Fruit fly (Drosophila melanogaster) S2 (cell line): ENCODE results near the gene pum.

Experiments
- CG8478 ChIP-seq: fragments of >200 bp; optimal IDR thresholded peaks from 2 replicates; lab custom pipeline; 2018
- CTCF ChIP-seq, 2 experiments: fragments of >200 bp; optimal IDR thresholded peaks; 2 replicates each; lab custom pipeline; 2018

Gene pum

DNA sequence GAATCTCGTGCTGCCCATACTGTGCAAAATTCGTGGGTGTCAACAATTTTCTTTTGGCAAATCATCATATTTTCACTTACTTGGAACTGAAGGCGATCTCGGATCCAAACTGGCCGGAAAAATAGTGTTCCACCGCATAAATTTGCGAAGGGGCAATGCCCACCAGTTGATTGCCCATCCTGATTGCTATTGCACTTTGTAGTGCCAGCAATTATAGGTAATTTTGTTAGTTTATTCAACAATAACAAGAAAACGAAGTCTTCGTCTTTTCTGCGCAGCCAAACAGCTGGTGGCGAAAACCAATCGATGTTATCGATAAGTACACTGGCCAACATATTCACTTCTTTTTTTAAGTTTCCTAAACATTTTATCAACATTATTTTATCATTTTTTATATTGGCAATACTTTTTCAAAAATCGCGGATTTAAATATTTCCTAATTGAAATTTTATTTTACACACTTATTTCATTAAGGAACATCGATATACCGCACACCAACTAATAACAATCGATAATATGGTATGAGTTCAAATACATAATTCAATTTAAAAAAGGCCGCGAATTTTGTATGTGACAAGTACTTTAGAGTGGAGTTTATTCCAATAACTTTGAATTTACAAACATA, 8.2 kb upstream of the pum start, which contains the start of gene Vps15:
Gene Vps15 (minus strand): TSS at position 294 of the 625 bp plus-strand sequence.
- TF ChIP-seq CG8478 (lab: Kevin White, UChicago) = no peak
- TF ChIP-seq CTCF (optimal IDR thresholded peaks at IDR 0.05; lab: Kevin White, UChicago) = no peak

DNA sequence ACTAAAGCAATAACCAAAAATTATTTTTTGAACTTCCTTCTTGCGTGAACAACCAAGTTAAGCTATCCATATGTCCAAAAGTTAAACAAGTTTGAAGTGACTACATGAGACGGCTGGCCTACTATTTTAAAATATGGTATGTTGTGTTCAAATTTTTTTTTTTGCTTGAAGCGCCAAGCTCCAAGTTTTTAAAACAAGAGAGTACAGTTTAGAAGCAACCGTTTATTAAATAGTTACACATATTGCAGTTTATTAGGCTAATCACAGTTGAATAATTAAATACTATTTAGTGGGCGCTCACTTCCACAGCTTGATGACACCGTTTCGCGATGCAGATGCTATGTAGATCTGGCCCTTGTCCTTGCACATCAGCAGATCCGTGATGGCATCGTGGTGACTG, 3.1 kb upstream of the pum start, which contains the start of gene D1:
Gene D1 (minus strand): TSS at position 101 of the 400 bp plus-strand sequence.
- no peak for TF ChIP-seq CG8478 (lab: Kevin White, UChicago)

DNA sequence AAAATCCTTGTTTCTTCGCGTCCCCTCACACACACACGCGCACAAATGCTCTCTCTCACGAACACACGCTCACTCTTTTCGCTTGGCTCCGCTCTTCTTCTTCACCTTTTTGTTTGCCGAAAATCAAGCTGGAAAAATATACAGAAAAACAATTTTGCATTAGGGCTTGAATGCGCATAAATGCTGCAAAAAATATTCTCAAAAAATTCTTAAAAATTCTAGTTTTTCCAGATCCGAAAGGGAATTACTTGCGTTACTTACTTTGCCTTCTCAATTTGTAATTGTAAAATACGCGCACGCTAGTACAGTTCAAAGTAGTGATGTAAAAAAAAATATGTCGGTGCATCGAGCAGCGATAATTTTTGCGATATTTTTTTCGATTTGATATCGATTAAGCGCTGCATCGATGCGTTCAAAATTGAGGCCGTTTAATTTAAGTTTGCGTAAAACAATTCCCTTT, 2.5 kb upstream of the pum start:
- TF ChIP-seq CG8478 (lab: Kevin White, UChicago) (no peak), CTCF (optimal IDR thresholded peaks at IDR 0.05; lab: Kevin White, UChicago) (peak in 1 of 2 experiments; percentile 39)

DNA sequence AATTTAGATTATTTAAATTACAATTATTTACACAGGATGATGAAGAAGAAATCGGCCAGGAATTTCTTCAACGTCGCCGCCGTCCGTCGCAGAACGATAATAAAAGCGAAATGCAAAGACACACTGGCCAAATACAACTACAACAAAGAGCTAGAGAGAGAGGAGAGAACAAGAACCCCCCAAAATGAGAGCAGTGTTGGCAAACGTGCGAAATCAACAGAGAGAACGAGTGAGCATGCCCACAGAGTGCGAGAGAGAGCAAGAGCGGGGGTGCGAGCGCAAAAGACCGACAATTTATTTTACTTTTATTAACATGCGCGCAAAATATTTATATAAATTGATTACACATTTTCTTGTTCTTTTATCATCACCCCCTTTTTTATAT, 607 bp downstream of the pum start:
- no peak for TF ChIP-seq CTCF (optimal IDR thresholded peaks at IDR 0.05; lab: Kevin White, UChicago)
- TF ChIP-seq CG8478 (lab: Kevin White, UChicago) = no peak

DNA sequence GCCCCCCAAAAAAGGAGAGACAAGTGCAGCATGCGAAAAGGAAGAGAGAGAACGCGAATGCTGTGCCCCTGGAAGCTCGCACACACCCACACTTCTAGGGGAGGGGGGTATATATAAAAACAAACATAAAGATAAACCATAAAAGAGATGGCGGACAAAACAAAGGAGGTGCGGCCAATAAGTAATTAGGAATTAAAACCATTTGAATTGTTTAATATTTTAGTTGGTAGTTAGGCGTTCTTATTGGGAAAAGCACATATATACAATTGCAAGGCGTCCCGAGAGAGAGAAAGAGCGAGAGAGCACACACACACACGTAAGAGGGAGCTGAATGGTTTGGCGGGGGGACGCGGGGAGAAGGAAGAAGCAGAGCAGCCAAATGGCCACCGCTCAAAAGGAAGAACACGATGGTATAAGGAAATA, 1.4 kb downstream of the pum start:
- TF ChIP-seq CTCF (optimal IDR thresholded peaks at IDR 0.05; lab: Kevin White, UChicago) = no peak
- TF ChIP-seq CG8478 (lab: Kevin White, UChicago) = no peak

DNA sequence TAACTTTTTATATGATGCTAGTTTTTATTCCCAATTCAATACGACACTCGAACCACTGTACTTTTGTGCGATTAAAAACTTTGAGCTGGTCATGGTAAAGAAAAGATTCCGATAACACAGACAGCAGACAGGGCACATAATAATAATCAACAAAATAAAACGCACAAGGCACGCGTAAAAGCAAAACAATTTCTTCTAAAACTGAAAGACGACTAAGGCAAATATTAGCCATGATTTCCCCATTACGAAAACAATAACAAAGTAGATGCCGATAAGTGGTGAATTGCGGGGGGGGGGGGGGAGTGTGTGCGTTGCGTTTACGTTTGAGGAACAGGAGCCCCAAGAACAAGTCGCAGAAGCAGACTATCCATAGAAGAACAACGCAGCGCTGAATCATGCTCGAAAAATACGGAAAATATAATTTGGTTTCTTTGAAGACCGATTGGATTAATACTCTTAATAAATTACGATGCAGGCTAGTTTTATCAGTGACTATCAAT, 2.7 kb downstream of the pum start:
- TF ChIP-seq CG8478 (lab: Kevin White, UChicago) = no peak
- no peak for TF ChIP-seq CTCF (optimal IDR thresholded peaks at IDR 0.05; lab: Kevin White, UChicago)

DNA sequence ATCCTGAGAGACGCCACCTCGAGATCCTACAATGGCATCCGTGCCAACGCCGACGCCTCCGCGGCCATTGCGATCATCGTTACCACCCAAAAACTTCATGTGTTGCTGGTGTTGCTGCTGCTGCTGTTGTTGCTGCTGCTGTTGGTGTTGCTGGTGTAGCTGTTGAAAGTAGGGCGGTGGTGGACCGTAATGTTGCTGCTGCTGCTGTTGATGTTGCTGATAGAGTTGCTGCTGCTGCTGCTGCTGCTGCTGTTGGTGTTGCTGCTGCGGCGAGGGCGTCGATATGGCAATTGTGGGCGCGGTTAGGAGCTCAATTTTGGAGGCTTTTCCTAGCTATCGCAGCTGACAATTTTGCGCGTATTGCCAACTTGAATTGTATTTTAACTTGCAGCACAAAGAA, 3.7 kb downstream of the pum start:
- TF ChIP-seq CG8478 (lab: Kevin White, UChicago) (no peak), CTCF (optimal IDR thresholded peaks at IDR 0.05; lab: Kevin White, UChicago) (no peak)

DNA sequence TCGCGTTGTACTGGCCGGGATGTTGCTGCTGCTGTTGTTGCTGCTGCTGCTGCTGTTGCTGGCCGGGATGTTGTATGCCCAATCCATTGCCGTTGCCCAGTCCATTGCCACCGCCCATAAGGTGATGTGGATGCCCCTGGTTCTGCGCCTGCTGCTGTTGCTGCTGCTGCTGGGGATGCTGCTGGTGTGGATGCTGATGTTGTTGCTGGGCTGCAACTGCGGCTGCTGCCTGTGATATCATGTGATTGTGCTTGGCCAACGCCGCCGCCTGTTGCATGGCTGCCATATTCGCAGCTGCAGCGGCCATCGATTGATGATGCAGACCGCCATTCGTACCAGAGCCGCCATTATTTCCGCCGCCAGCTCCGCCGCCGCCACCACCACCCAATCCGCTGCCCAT, 5.1 kb downstream of the pum start:
- TF ChIP-seq CTCF (optimal IDR thresholded peaks at IDR 0.05; lab: Kevin White, UChicago) (no peak), CG8478 (lab: Kevin White, UChicago) (no peak)

DNA sequence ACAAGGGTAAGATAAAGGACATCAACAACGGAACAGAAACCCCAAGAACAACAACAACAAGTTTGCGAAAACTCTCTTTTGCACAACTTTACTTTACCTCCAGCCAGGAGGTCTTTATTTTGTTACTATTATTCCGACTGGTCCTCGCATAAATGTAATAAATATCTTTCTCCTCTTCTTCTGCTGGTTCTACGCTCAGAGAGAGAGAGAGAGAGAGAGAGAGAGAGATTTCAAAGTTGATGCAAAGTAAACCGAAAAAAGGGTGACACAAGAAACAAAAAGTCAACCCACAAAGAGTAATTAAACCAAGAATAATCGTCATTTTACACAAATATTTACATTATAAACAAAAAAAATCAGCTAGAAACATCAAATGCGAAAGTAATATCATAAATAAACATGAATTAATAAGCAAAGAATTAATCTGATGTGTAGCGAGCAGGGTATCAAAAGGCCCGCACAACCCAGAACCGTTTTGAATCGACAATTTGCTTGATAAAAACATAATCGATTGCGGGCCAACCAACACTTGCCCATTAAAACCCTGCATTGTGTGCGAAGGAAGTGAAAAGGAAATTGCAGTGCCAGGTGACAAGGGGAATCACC, 7.4 kb downstream of the pum start:
- TF ChIP-seq CTCF (optimal IDR thresholded peaks at IDR 0.05; lab: Kevin White, UChicago) (no peak), CG8478 (lab: Kevin White, UChicago) (no peak)

DNA sequence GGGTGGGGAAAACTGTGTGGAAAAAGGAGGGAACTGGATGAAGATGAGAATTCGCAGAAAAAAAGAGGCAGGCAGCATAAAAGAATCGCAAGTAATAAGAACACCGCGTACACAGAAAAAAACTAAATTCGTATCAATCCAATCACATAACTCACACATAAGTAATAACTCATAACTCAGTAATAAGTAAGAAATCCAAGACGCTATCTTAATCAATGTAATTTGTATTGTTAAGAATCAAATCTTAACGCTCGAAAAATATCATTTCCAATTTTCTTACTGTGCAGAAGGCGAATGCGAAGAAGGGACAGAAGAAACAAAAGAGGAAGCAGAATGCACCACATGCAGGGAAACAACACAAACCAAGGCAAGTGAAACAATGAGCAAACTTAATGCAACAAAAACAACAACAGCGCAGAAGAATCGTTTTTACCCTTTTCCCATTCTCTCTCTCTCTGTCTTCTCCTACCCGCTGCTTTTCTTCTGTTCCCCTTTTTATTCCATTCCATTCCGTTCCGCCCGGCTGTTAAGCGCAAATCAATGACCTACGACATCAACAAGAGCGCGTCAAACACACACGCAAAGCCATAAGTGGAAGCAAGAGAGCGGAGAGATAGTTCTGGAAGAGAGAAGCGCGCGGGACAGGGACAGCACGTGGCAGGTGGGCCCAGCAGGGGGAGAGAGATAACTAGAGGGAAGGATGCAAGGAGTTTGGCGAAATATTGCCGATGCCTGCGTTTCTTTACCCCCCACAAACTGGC, 8.2 kb downstream of the pum start:
- TF ChIP-seq CTCF (optimal IDR thresholded peaks at IDR 0.05; lab: Kevin White, UChicago) = no peak
- TF ChIP-seq CG8478 (lab: Kevin White, UChicago) = no peak

DNA sequence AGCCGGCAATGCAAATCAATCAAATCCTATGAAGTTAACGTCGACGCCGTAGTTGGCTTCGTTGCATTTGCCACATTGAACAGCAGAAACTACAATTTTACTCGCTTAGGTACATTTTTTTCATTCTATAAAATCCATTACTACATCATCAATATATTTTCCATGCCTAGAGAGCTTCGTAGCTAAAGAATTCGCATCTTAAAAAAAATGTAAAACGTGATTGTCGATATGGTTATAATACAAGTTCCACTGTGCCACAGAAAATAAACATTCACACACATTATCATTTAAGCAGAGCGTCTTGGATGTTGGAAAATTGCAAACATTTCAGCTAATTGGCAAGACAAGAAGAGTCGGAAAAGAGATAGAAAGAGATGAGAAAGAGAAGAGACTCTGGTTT, 9.5 kb downstream of the pum start:
- TF ChIP-seq CG8478 (lab: Kevin White, UChicago) (no peak), CTCF (optimal IDR thresholded peaks at IDR 0.05; lab: Kevin White, UChicago) (no peak)

DNA sequence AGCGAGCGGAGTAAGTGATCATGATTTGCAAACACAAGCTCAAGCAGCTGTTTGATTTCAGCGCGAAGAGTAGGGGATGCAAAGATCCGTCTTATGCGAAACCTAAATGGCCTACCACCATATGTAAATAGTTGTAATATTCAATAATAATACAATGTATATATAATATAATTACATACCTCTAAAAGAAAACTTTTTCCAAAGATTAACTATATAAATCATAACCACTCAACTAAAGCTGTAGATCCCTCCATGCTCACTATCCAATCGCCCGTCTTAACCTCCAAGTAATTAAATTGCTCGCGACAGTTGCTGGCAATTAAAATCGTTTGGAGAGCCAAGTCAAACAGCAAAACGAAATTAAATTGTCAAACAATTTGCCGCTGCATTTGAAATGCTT, 10.2 kb downstream of the pum start:
- TF ChIP-seq CTCF (optimal IDR thresholded peaks at IDR 0.05; lab: Kevin White, UChicago) = no peak
- TF ChIP-seq CG8478 (lab: Kevin White, UChicago) = no peak

DNA sequence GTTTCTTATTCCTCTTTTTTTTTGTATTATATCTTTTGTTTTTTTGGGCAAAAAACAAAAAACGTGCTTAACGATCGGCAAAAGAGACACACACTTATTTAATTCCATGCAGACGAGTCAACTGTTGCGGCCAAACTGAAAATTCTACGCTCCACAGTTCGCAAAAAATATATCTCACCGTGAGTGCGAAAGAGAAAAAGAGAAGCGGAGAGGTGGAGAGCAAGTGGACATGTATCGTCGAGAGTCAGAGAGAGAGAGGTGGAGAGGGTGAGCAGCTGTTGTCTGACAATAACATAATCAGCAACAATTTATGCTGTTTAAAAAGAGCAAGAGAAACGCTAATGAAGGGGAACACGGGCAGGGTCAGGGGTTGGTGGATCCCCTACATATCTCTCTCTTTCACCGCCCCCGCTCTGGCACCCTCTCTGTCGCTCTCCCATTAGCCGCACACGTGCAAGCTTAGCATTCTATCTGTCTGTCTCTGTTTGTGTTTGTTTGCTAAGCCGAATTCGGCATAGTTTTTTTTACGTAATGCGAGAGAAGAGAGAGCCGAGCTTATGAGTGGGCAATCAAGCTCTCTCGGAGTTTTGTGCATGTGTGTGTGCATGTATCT, 10.7 kb downstream of the pum start:
- no peak for TF ChIP-seq CG8478 (lab: Kevin White, UChicago)
- TF ChIP-seq CTCF (optimal IDR thresholded peaks at IDR 0.05; lab: Kevin White, UChicago) = no peak

DNA sequence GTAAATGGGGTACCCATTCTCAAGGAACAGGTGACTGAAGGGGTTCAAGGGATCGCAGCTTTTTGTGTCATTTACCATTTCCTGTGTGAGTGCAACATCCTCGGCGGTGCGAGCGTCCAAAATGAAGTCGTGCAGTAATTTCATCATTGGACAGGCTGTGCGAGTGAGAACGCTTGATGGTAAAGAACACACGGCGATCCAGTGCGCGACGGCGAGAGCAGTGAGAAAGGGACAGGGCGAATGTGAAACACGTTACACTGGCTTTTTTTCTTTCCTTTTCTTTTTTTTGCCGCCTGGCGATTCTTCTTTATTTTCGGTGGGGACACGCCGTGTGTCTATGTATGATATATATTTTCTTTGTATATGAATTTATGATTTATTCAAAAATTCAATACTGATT, 11.3 kb downstream of the pum start:
- TF ChIP-seq CTCF (optimal IDR thresholded peaks at IDR 0.05; lab: Kevin White, UChicago) (no peak), CG8478 (lab: Kevin White, UChicago) (no peak)

DNA sequence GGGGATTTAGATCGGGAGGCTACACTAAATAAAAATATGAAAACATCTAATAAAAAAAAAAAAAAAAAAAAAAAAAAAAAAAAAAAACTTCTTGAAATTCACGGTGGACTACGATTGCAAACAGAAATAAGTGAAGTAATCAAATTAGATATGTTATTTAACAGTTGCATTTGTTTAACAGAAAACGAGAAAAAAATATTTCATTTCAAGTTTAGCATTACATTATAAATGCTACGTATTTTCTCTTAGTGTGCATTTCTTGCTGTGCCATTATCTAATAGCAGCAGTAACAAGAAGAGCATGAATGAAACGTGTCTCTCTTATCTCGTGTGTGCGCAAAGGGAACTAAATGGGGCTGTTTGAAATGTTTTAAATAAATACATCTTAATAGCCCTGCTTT, 12.7 kb downstream of the pum start:
- no peak for TF ChIP-seq CG8478 (lab: Kevin White, UChicago)
- TF ChIP-seq CTCF (optimal IDR thresholded peaks at IDR 0.05; lab: Kevin White, UChicago) = no peak
